Fruit fly (Drosophila melanogaster) whole organism, embryonic: ENCODE results near the gene ec.
A peak's percentile ranks its signal among the peaks of the same experiment; 100 is the strongest.

Experiments
- Abd-B ChIP-seq: fragments of 200-800 bp; sonication (Bioruptor generic); optimal IDR thresholded peaks from 2 replicates; lab custom pipeline; 2018; ENCODE audit warnings: missing biosample characterization, mild to moderate bottlenecking, missing genetic modification characterization, moderate library complexity
- Aef1 ChIP-seq: fragments of 200-800 bp; sonication (Bioruptor generic); IDR thresholded peaks from 3 replicates; pipeline ENCODE4 v1.3.6; 2022; ENCODE audit warnings: missing biosample characterization, missing genetic modification characterization
- CG10274 ChIP-seq: fragments of 200-800 bp; sonication (Bioruptor generic); optimal IDR thresholded peaks from 3 replicates; lab custom pipeline; 2017; ENCODE audit warnings: missing biosample characterization, mild to moderate bottlenecking, missing genetic modification characterization
- CG10959 ChIP-seq: fragments of 200-800 bp; sonication (Bioruptor generic); IDR thresholded peaks from 2 replicates; pipeline ENCODE4 v1.3.6; 2022; ENCODE audit warnings: missing biosample characterization, missing genetic modification characterization
- CG13624 ChIP-seq: fragments of 200-800 bp; sonication (Bioruptor generic); optimal IDR thresholded peaks from 2 replicates; lab custom pipeline; 2016; ENCODE audit warnings: missing biosample characterization, missing genetic modification characterization
- CG14050 ChIP-seq: fragments of 200-800 bp; sonication (Bioruptor generic); IDR thresholded peaks from 3 replicates; pipeline ENCODE4 v1.3.6; 2022; ENCODE audit warnings: missing biosample characterization, missing genetic modification characterization
- CG15696 ChIP-seq: fragments of 200-800 bp; sonication (Bioruptor generic); optimal IDR thresholded peaks from 2 replicates; lab custom pipeline; 2019; ENCODE audit warnings: missing biosample characterization, mild to moderate bottlenecking, missing genetic modification characterization, moderate library complexity
- CG1603 ChIP-seq: fragments of 200-800 bp; sonication (Bioruptor generic); optimal IDR thresholded peaks from 2 replicates; lab custom pipeline; 2019; ENCODE audit warnings: missing biosample characterization, mild to moderate bottlenecking, missing genetic modification characterization, moderate library complexity
- CG17186 ChIP-seq: fragments of 200-800 bp; sonication (Bioruptor generic); optimal IDR thresholded peaks from 3 replicates; lab custom pipeline; 2017; ENCODE audit warnings: missing biosample characterization, missing genetic modification reagents, missing genetic modification characterization
- CG17829 ChIP-seq: fragments of 200-800 bp; optimal IDR thresholded peaks from 2 replicates; lab custom pipeline; 2019; ENCODE audit warnings: missing biosample characterization, mild to moderate bottlenecking, missing genetic modification characterization, moderate library complexity
- CG18262 ChIP-seq: fragments of 200-800 bp; optimal IDR thresholded peaks from 3 replicates; lab custom pipeline; 2019; ENCODE audit warnings: missing biosample characterization, mild to moderate bottlenecking, missing genetic modification characterization, moderate library complexity
- CG18476 ChIP-seq: fragments of 200-800 bp; sonication (Bioruptor generic); optimal IDR thresholded peaks from 2 replicates; lab custom pipeline; 2016; ENCODE audit warnings: missing biosample characterization, mild to moderate bottlenecking, missing genetic modification characterization
- CG2712 ChIP-seq: fragments of 200-800 bp; optimal IDR thresholded peaks from 3 replicates; lab custom pipeline; 2019; ENCODE audit warnings: missing biosample characterization, mild to moderate bottlenecking, missing genetic modification characterization, moderate library complexity
- CG32532 ChIP-seq: fragments of 200-800 bp; sonication (Bioruptor generic); IDR thresholded peaks from 2 replicates; pipeline ENCODE4 v1.3.6; 2022; ENCODE audit warnings: missing biosample characterization, missing genetic modification characterization
- CG34422 ChIP-seq: fragments of 200-800 bp; sonication (Bioruptor generic); IDR thresholded peaks from 3 replicates; pipeline ENCODE4 v1.3.6; 2022; ENCODE audit warnings: missing biosample characterization, missing genetic modification characterization
- CG4328 ChIP-seq: fragments of 200-800 bp; sonication (Bioruptor generic); optimal IDR thresholded peaks from 3 replicates; lab custom pipeline; 2017; ENCODE audit warnings: missing biosample characterization, missing genetic modification reagents, missing genetic modification characterization
- CG4404 ChIP-seq: fragments of 200-800 bp; sonication (Bioruptor generic); IDR thresholded peaks from 2 replicates; pipeline ENCODE4 v1.3.6; 2022; ENCODE audit warnings: missing biosample characterization, missing genetic modification characterization
- CG7745 ChIP-seq: fragments of 200-800 bp; sonication (Bioruptor generic); optimal IDR thresholded peaks from 2 replicates; lab custom pipeline; 2018; ENCODE audit warnings: missing biosample characterization, mild to moderate bottlenecking, missing genetic modification characterization, moderate library complexity
- CG9727 ChIP-seq: fragments of 200-800 bp; sonication (Bioruptor generic); optimal IDR thresholded peaks from 3 replicates; lab custom pipeline; 2017; ENCODE audit warnings: missing biosample characterization, mild to moderate bottlenecking, missing genetic modification characterization
- CrebB ChIP-seq: fragments of 200-800 bp; sonication (Bioruptor generic); optimal IDR thresholded peaks from 3 replicates; lab custom pipeline; 2018; ENCODE audit warnings: missing biosample characterization, mild to moderate bottlenecking, missing genetic modification characterization
- Ets65A ChIP-seq: fragments of 200-800 bp; sonication (Bioruptor generic); peaks from one replicate; lab custom pipeline; 2016; ENCODE audit warnings: missing biosample characterization, missing genetic modification characterization
- HHEX ChIP-seq: fragments of 200-800 bp; sonication (Bioruptor generic); optimal IDR thresholded peaks from 3 replicates; lab custom pipeline; 2017; ENCODE audit warnings: missing biosample characterization, mild to moderate bottlenecking, missing genetic modification characterization, missing genetic modification reagents
- Med ChIP-seq: fragments of 200-800 bp; sonication (Bioruptor generic); peaks from one replicate; lab custom pipeline; 2016; ENCODE audit warnings: missing biosample characterization, missing genetic modification characterization, mild to moderate bottlenecking, inconsistent platforms, moderate library complexity
- NFAT ChIP-seq: fragments of 200-800 bp; sonication (Bioruptor generic); IDR thresholded peaks from 2 replicates; pipeline ENCODE4 v1.3.6; 2022; ENCODE audit warnings: missing biosample characterization, missing genetic modification characterization
- Pdp1 ChIP-seq, 2 experiments: fragments of 200-800 bp; sonication (Bioruptor generic); optimal IDR thresholded peaks; 3 replicates each; lab custom pipeline; 2016; ENCODE audit warnings: missing biosample characterization in 2 of 2, missing genetic modification characterization in 2 of 2, mild to moderate bottlenecking in 1 of 2, moderate library complexity in 1 of 2
- Xrp1 ChIP-seq: fragments of 200-800 bp; sonication (Bioruptor generic); IDR thresholded peaks from 2 replicates; pipeline ENCODE4 v1.3.6; 2022; ENCODE audit warnings: missing biosample characterization, missing genetic modification characterization
- bigmax ChIP-seq: fragments of 200-800 bp; sonication (Bioruptor generic); optimal IDR thresholded peaks from 2 replicates; lab custom pipeline; 2018; ENCODE audit warnings: missing biosample characterization, mild to moderate bottlenecking, missing genetic modification characterization
- bsh ChIP-seq, 2 experiments: fragments of 200-800 bp; sonication (Bioruptor generic); optimal IDR thresholded peaks; 2 replicates each; lab custom pipeline; 2017 to 2018; ENCODE audit warnings: mild to moderate bottlenecking in 2 of 2, missing biosample characterization in 2 of 2, missing genetic modification characterization in 2 of 2, moderate library complexity in 1 of 2
- chif ChIP-seq, 2 experiments: fragments of 200-800 bp; sonication (Bioruptor generic); optimal IDR thresholded peaks; 3 replicates each; lab custom pipeline; 2016; ENCODE audit warnings: missing biosample characterization in 2 of 2, missing genetic modification characterization in 2 of 2
- corto ChIP-seq: fragments of 200-800 bp; sonication (Bioruptor generic); optimal IDR thresholded peaks from 2 replicates; lab custom pipeline; 2016; ENCODE audit warnings: missing biosample characterization, mild to moderate bottlenecking, missing genetic modification characterization, moderate library complexity
- dmrt11E ChIP-seq: fragments of 200-800 bp; sonication (Bioruptor generic); optimal IDR thresholded peaks from 3 replicates; lab custom pipeline; 2018; ENCODE audit warnings: missing biosample characterization, mild to moderate bottlenecking, missing genetic modification characterization, moderate library complexity
- ftz-f1 ChIP-seq: fragments of 200-800 bp; sonication (Bioruptor generic); optimal IDR thresholded peaks from 2 replicates; lab custom pipeline; 2016; ENCODE audit warnings: missing biosample characterization, missing genetic modification characterization
- gem ChIP-seq: fragments of 200-800 bp; sonication (Bioruptor generic); optimal IDR thresholded peaks from 2 replicates; lab custom pipeline; 2019; ENCODE audit warnings: missing biosample characterization, mild to moderate bottlenecking, missing genetic modification characterization, moderate library complexity
- grn ChIP-seq: fragments of 200-800 bp; sonication (Bioruptor generic); optimal IDR thresholded peaks from 3 replicates; lab custom pipeline; 2017; ENCODE audit warnings: missing biosample characterization, missing genetic modification characterization
- kni ChIP-seq: fragments of 200-800 bp; sonication (Bioruptor generic); optimal IDR thresholded peaks from 3 replicates; lab custom pipeline; 2017; ENCODE audit warnings: mild to moderate bottlenecking, missing biosample characterization, missing genetic modification reagents, missing genetic modification characterization
- mam ChIP-seq: fragments of 200-800 bp; sonication (Bioruptor generic); optimal IDR thresholded peaks from 3 replicates; lab custom pipeline; 2016; ENCODE audit warnings: missing biosample characterization, missing genetic modification characterization
- nom ChIP-seq: fragments of 200-800 bp; sonication (Bioruptor generic); optimal IDR thresholded peaks from 2 replicates; lab custom pipeline; 2017; ENCODE audit warnings: missing biosample characterization, missing genetic modification characterization, mild to moderate bottlenecking, moderate library complexity, missing genetic modification reagents
- oc ChIP-seq: fragments of 200-800 bp; sonication (Bioruptor generic); optimal IDR thresholded peaks from 2 replicates; lab custom pipeline; 2018; ENCODE audit warnings: missing biosample characterization, mild to moderate bottlenecking, missing genetic modification characterization, moderate library complexity
- org-1 ChIP-seq: fragments of 200-800 bp; sonication (Bioruptor generic); optimal IDR thresholded peaks from 2 replicates; lab custom pipeline; 2017; ENCODE audit warnings: missing biosample characterization, missing genetic modification characterization
- phol ChIP-seq: fragments of 200-800 bp; sonication (Bioruptor generic); optimal IDR thresholded peaks from 3 replicates; lab custom pipeline; 2018; ENCODE audit warnings: missing biosample characterization, mild to moderate bottlenecking, missing genetic modification characterization, moderate library complexity
- prd ChIP-seq, 3 experiments: fragments of >200 bp in 2 of 3; fragments of 200-800 bp in 1 of 3; sonication (Bioruptor generic) in 1 of 3; optimal IDR thresholded peaks in 2 of 3; IDR thresholded peaks in 1 of 3; 2 replicates in 2 of 3; 3 replicates in 1 of 3; pipeline versions ENCODE4 v1.3.6 to Lab custom; 2017 to 2022; ENCODE audit warnings: missing biosample characterization in 1 of 3, missing genetic modification characterization in 1 of 3
- sd ChIP-seq: fragments of 200-800 bp; sonication (Bioruptor generic); optimal IDR thresholded peaks from 3 replicates; lab custom pipeline; 2018; ENCODE audit warnings: missing biosample characterization, mild to moderate bottlenecking, missing genetic modification characterization, moderate library complexity
- sens ChIP-seq: fragments of 200-800 bp; sonication (Bioruptor generic); peaks from one replicate; lab custom pipeline; 2016; ENCODE audit warnings: missing biosample characterization, missing genetic modification characterization
- twi ChIP-seq: fragments of 200-800 bp; optimal IDR thresholded peaks from 2 replicates; lab custom pipeline; 2019; ENCODE audit warnings: missing biosample characterization, mild to moderate bottlenecking, missing genetic modification characterization, moderate library complexity
- zen ChIP-seq: fragments of 200-800 bp; sonication (Bioruptor generic); optimal IDR thresholded peaks from 3 replicates; lab custom pipeline; 2018; ENCODE audit warnings: missing biosample characterization, mild to moderate bottlenecking, missing genetic modification characterization, moderate library complexity
- zf30C ChIP-seq: fragments of 200-800 bp; sonication (Bioruptor generic); optimal IDR thresholded peaks from 3 replicates; lab custom pipeline; 2018; ENCODE audit warnings: missing biosample characterization, mild to moderate bottlenecking, missing genetic modification characterization
- zfh1 ChIP-seq: fragments of 200-800 bp; sonication (Bioruptor generic); IDR thresholded peaks from 3 replicates; pipeline ENCODE4 v1.3.6; 2022; ENCODE audit warnings: missing biosample characterization, missing genetic modification characterization
- zfh2 ChIP-seq: fragments of 200-800 bp; sonication (Bioruptor generic); optimal IDR thresholded peaks from 2 replicates; lab custom pipeline; 2016; ENCODE audit warnings: missing biosample characterization, missing genetic modification characterization

Gene ec

dm6 chrX:3835764-3836342, 24.4 kb downstream of the ec start (continued):
- TF ChIP-seq oc (tag; lab: Kevin White, UChicago) (no peak), bsh (GFP tag; optimal IDR thresholded peaks at IDR 0.05; lab: Kevin White, UChicago) (no peak), NFAT (GFP tag; lab: Robert Waterston, UW) (no peak), prd (optimal IDR thresholded peaks at IDR 0.05; lab: Kevin White, UChicago) (no peak), prd (GFP tag; IDR thresholded peaks at IDR 0.05; lab: Robert Waterston, UW) (no peak), HHEX (GFP tag; lab: Kevin White, UChicago) (no peak), corto (GFP tag; lab: Kevin White, UChicago) (no peak), Abd-B (GFP tag; lab: Kevin White, UChicago) (no peak), CG17186 (GFP tag; lab: Kevin White, UChicago) (no peak), CG13624 (GFP tag; lab: Kevin White, UChicago) (no peak), zfh2 (GFP tag; lab: Kevin White, UChicago) (no peak), CG14050 (GFP tag; lab: Robert Waterston, UW) (no peak), mam (no peak), CG32532 (GFP tag; lab: Robert Waterston, UW) (no peak), CrebB (tag; lab: Kevin White, UChicago) (no peak), Aef1 (no peak)

- peak; percentile 35 for TF ChIP-seq dmrt11E (tag; lab: Kevin White, UChicago)
- TF ChIP-seq Xrp1 (GFP tag; lab: Robert Waterston, UW) = 0 out of 2 replicates have a peak, but pooled peaks have one; percentile 16
- peak; percentile 88 for TF ChIP-seq zf30C (GFP tag; lab: Kevin White, UChicago)
- TF ChIP-seq chif (GFP tag; optimal IDR thresholded peaks at IDR 0.05; lab: Kevin White, UChicago) = peak in 1 of 2 experiments; percentile 25
- TF ChIP-seq twi (tag; lab: Kevin White, UChicago) = peak; percentile 38
- peak; percentile 30 for TF ChIP-seq zen (tag; lab: Kevin White, UChicago)
- no peak for TF ChIP-seq prd (optimal IDR thresholded peaks at IDR 0.05; lab: Kevin White, UChicago)
- peak; percentile 58; the same call in 2 of the 3 replicates for TF ChIP-seq prd (GFP tag; IDR thresholded peaks at IDR 0.05; lab: Robert Waterston, UW)
- TF ChIP-seq kni (GFP tag; lab: Kevin White, UChicago) = peak; percentile 48
- peak; percentile 12 for TF ChIP-seq Med
- TF ChIP-seq CG4404 (GFP tag; lab: Robert Waterston, UW) = peak; percentile 23; the same call in 1 of the 2 replicates
- peak in 1 of 2 experiments; percentile 44 for TF ChIP-seq Pdp1 (GFP tag; optimal IDR thresholded peaks at IDR 0.05; lab: Kevin White, UChicago)
- no peak for TF ChIP-seq CG10274
- peak; percentile 28 for TF ChIP-seq gem (tag; lab: Kevin White, UChicago)
- no peak for TF ChIP-seq sd
- TF ChIP-seq zfh1 (GFP tag; lab: Robert Waterston, UW) = peak; percentile 49; the same call in 2 of the 3 replicates
- TF ChIP-seq CG18262 (tag; lab: Kevin White, UChicago) = peak; percentile 2
- TF ChIP-seq CG1603 (tag; lab: Kevin White, UChicago) = peak; percentile 3
- TF ChIP-seq sens (GFP tag; lab: Kevin White, UChicago) = peak; percentile 57
- peak; percentile 51 for TF ChIP-seq Ets65A (GFP tag; lab: Kevin White, UChicago)
- peak; percentile 1 for TF ChIP-seq CG17829
- peak; percentile 3 for TF ChIP-seq CG15696 (tag; lab: Kevin White, UChicago)
- TF ChIP-seq CG9727 = peak; percentile 4
- no peak for TF ChIP-seq nom (GFP tag; lab: Kevin White, UChicago)
- TF ChIP-seq grn (GFP tag; lab: Kevin White, UChicago) = peak; percentile 39
- no peak for TF ChIP-seq CG7745
- TF ChIP-seq CG18476 (GFP tag; lab: Kevin White, UChicago) = peak; percentile 95
- no peak for TF ChIP-seq CG34422 (GFP tag; lab: Robert Waterston, UW)
- peak; percentile 6 for TF ChIP-seq phol (tag; lab: Kevin White, UChicago)
- no peak for TF ChIP-seq CG4328 (GFP tag; lab: Kevin White, UChicago)
- peak; percentile 35; the same call in 1 of the 2 replicates for TF ChIP-seq CG10959 (GFP tag; lab: Robert Waterston, UW)
- TF ChIP-seq ftz-f1 (GFP tag; lab: Kevin White, UChicago) = no peak
- TF ChIP-seq org-1 = no peak
- TF ChIP-seq CG2712 (tag; lab: Kevin White, UChicago) = peak; percentile 10
- no peak for TF ChIP-seq bigmax (GFP tag; lab: Kevin White, UChicago)
Measured at dm6 chrX:3837628-3838027, 26.1 kb downstream of the ec start.
